Fruit fly (Drosophila melanogaster) whole organism, embryonic: ENCODE measurements around the gene LManV.
A peak's percentile ranks its signal among the peaks of the same experiment; 100 is the strongest.

Experiments
- ATbp ChIP-seq: fragments of 200-800 bp; sonication (Bioruptor generic); optimal IDR thresholded peaks from 2 replicates; lab custom pipeline; 2017; ENCODE audit warnings: missing biosample characterization, mild to moderate bottlenecking, missing genetic modification characterization, missing genetic modification reagents
- Atf6 ChIP-seq: fragments of 200-800 bp; sonication (Bioruptor generic); IDR thresholded peaks from 2 replicates; pipeline ENCODE4 v1.3.6; 2022; ENCODE audit warnings: missing biosample characterization, missing genetic modification characterization
- Awh ChIP-seq: fragments of 200-800 bp; sonication (Bioruptor generic); IDR thresholded peaks from 2 replicates; pipeline ENCODE4, ENCODE4 v1.3.6; 2022; ENCODE audit warnings: missing biosample characterization, missing genetic modification characterization
- CG10209 ChIP-seq: fragments of 200-800 bp; sonication (Bioruptor generic); optimal IDR thresholded peaks from 3 replicates; lab custom pipeline; 2017; ENCODE audit warnings: missing biosample characterization, mild to moderate bottlenecking, missing genetic modification characterization, missing genetic modification reagents
- CG10267 ChIP-seq: fragments of 200-800 bp; sonication (Bioruptor generic); optimal IDR thresholded peaks from 2 replicates; lab custom pipeline; 2018; ENCODE audit warnings: missing biosample characterization, mild to moderate bottlenecking, missing genetic modification characterization, moderate library complexity
- CG11504 ChIP-seq: fragments of 200-800 bp; sonication (Bioruptor generic); optimal IDR thresholded peaks from 3 replicates; lab custom pipeline; 2019; ENCODE audit warnings: missing biosample characterization, mild to moderate bottlenecking, missing genetic modification characterization, moderate library complexity
- CG12104 ChIP-seq: fragments of 200-800 bp; sonication (Bioruptor generic); optimal IDR thresholded peaks from 3 replicates; lab custom pipeline; 2016; ENCODE audit warnings: missing biosample characterization, missing genetic modification characterization
- CG12769 ChIP-seq: fragments of 200-800 bp; sonication (Bioruptor generic); optimal IDR thresholded peaks from 2 replicates; lab custom pipeline; 2019; ENCODE audit warnings: missing biosample characterization, mild to moderate bottlenecking, missing genetic modification characterization, moderate library complexity
- CG14014 ChIP-seq: fragments of 200-800 bp; sonication (Bioruptor generic); IDR thresholded peaks from 2 replicates; pipeline ENCODE4 v1.3.6; 2022; ENCODE audit warnings: missing biosample characterization, missing genetic modification characterization
- CG15601 ChIP-seq: fragments of 200-800 bp; sonication (Bioruptor generic); optimal IDR thresholded peaks from 3 replicates; lab custom pipeline; 2019; ENCODE audit warnings: missing biosample characterization, mild to moderate bottlenecking, missing genetic modification characterization, moderate library complexity
- CG16779 ChIP-seq: fragments of 200-800 bp; sonication (Bioruptor generic); IDR thresholded peaks from 2 replicates; pipeline ENCODE4 v1.3.6; 2022; ENCODE audit warnings: missing biosample characterization, missing genetic modification characterization
- CG17361 ChIP-seq: fragments of 200-800 bp; sonication (Bioruptor generic); IDR thresholded peaks from 3 replicates; pipeline ENCODE4 v1.3.6; 2022; ENCODE audit warnings: missing biosample characterization, missing genetic modification characterization
- CG2202 ChIP-seq: fragments of 200-800 bp; sonication (Bioruptor generic); optimal IDR thresholded peaks from 2 replicates; lab custom pipeline; 2018; ENCODE audit warnings: missing biosample characterization, mild to moderate bottlenecking, missing genetic modification characterization
- CG31388 ChIP-seq: fragments of 200-800 bp; sonication (Bioruptor generic); optimal IDR thresholded peaks from 2 replicates; lab custom pipeline; 2016; ENCODE audit warnings: missing biosample characterization, missing genetic modification characterization
- CG3281 ChIP-seq: fragments of 200-800 bp; sonication (Bioruptor generic); optimal IDR thresholded peaks from 3 replicates; lab custom pipeline; 2017; ENCODE audit warnings: missing biosample characterization, mild to moderate bottlenecking, missing genetic modification characterization
- CG3407 ChIP-seq: fragments of 200-800 bp; sonication (Bioruptor generic); optimal IDR thresholded peaks from 2 replicates; lab custom pipeline; 2018; ENCODE audit warnings: missing biosample characterization, mild to moderate bottlenecking, missing genetic modification characterization
- CG42726 ChIP-seq: fragments of 200-800 bp; sonication (Bioruptor generic); IDR thresholded peaks from 2 replicates; pipeline ENCODE4 v1.3.6; 2022; ENCODE audit warnings: missing biosample characterization, missing genetic modification characterization; ENCODE audit not compliant: partially characterized antibody
- CG6175 ChIP-seq: fragments of 200-800 bp; sonication (Bioruptor generic); IDR thresholded peaks from 3 replicates; pipeline ENCODE4 v1.3.6; 2022; ENCODE audit warnings: missing biosample characterization, missing genetic modification characterization
- CG6689 ChIP-seq: fragments of 200-800 bp; sonication (Bioruptor generic); IDR thresholded peaks from 2 replicates; pipeline ENCODE4 v1.3.6; 2022; ENCODE audit warnings: missing biosample characterization, missing genetic modification characterization
- CG7357 ChIP-seq: fragments of 200-800 bp; sonication (Bioruptor generic); IDR thresholded peaks from 3 replicates; pipeline ENCODE4 v1.3.6; 2022; ENCODE audit warnings: missing biosample characterization, missing genetic modification characterization
- CG8924 ChIP-seq: fragments of 200-800 bp; optimal IDR thresholded peaks from 3 replicates; lab custom pipeline; 2019; ENCODE audit warnings: missing biosample characterization, mild to moderate bottlenecking, missing genetic modification characterization, moderate library complexity
- CG9797 ChIP-seq: fragments of 200-800 bp; sonication (Bioruptor generic); optimal IDR thresholded peaks from 3 replicates; lab custom pipeline; 2018; ENCODE audit warnings: missing biosample characterization, mild to moderate bottlenecking, missing genetic modification characterization
- CrebB ChIP-seq: fragments of 200-800 bp; sonication (Bioruptor generic); optimal IDR thresholded peaks from 3 replicates; lab custom pipeline; 2018; ENCODE audit warnings: missing biosample characterization, mild to moderate bottlenecking, missing genetic modification characterization
- E2f1 ChIP-seq: fragments of 200-800 bp; sonication (Bioruptor generic); IDR thresholded peaks from 2 replicates; pipeline ENCODE4 v1.3.6; 2022; ENCODE audit warnings: missing biosample characterization, missing genetic modification characterization
- Gsc ChIP-seq: fragments of 200-800 bp; sonication (Bioruptor generic); IDR thresholded peaks from 2 replicates; pipeline ENCODE4 v1.3.6; 2022; ENCODE audit warnings: missing biosample characterization, missing genetic modification characterization
- Hr39 ChIP-seq: fragments of >200 bp; optimal IDR thresholded peaks from 2 replicates; lab custom pipeline; 2017
- NC2α ChIP-seq: fragments of 200-800 bp; sonication (Bioruptor generic); optimal IDR thresholded peaks from 2 replicates; lab custom pipeline; 2016; ENCODE audit warnings: missing biosample characterization, missing genetic modification characterization
- Pdp1 ChIP-seq, 2 experiments: fragments of 200-800 bp; sonication (Bioruptor generic); optimal IDR thresholded peaks; 3 replicates each; lab custom pipeline; 2016; ENCODE audit warnings: missing biosample characterization in 2 of 2, missing genetic modification characterization in 2 of 2, mild to moderate bottlenecking in 1 of 2, moderate library complexity in 1 of 2
- Tbp ChIP-seq: fragments of >200 bp; optimal IDR thresholded peaks from 2 replicates; lab custom pipeline; 2018; ENCODE audit warnings: missing biosample characterization, missing genetic modification characterization
- Trl ChIP-seq, 3 experiments: fragments of >200 bp in 2 of 3; fragments of 200-800 bp in 1 of 3; sonication (Bioruptor generic) in 1 of 3; optimal IDR thresholded peaks; 2 replicates in 1 of 3; 3 replicates in 2 of 3; lab custom pipeline; 2016 to 2017; ENCODE audit warnings: missing biosample characterization in 1 of 3, missing genetic modification characterization in 1 of 3
- Vsx1 ChIP-seq: fragments of 200-800 bp; sonication (Bioruptor generic); optimal IDR thresholded peaks from 2 replicates; lab custom pipeline; 2017; ENCODE audit warnings: missing biosample characterization, mild to moderate bottlenecking, missing genetic modification characterization, missing genetic modification reagents
- Xrp1 ChIP-seq: fragments of 200-800 bp; sonication (Bioruptor generic); IDR thresholded peaks from 2 replicates; pipeline ENCODE4 v1.3.6; 2022; ENCODE audit warnings: missing biosample characterization, missing genetic modification characterization
- al ChIP-seq: fragments of 200-800 bp; sonication (Bioruptor generic); IDR thresholded peaks from 2 replicates; pipeline ENCODE4 v1.3.6; 2022; ENCODE audit warnings: missing biosample characterization, missing genetic modification characterization
- bbx ChIP-seq: fragments of 200-800 bp; sonication (Bioruptor generic); IDR thresholded peaks from 2 replicates; pipeline ENCODE4 v1.3.6; 2022; ENCODE audit warnings: missing biosample characterization, missing genetic modification characterization; ENCODE audit not compliant: partially characterized antibody
- btn ChIP-seq: fragments of 200-800 bp; sonication (Bioruptor generic); optimal IDR thresholded peaks from 2 replicates; lab custom pipeline; 2016; ENCODE audit warnings: missing biosample characterization, missing genetic modification characterization
- chn ChIP-seq: fragments of 200-800 bp; sonication (Bioruptor generic); optimal IDR thresholded peaks from 2 replicates; lab custom pipeline; 2016; ENCODE audit warnings: missing biosample characterization, missing genetic modification characterization
- dmrt11E ChIP-seq: fragments of 200-800 bp; sonication (Bioruptor generic); optimal IDR thresholded peaks from 3 replicates; lab custom pipeline; 2018; ENCODE audit warnings: missing biosample characterization, mild to moderate bottlenecking, missing genetic modification characterization, moderate library complexity
- ewg ChIP-seq: fragments of 200-800 bp; sonication (Bioruptor generic); optimal IDR thresholded peaks from 3 replicates; lab custom pipeline; 2017; ENCODE audit warnings: mild to moderate bottlenecking, missing biosample characterization, missing genetic modification reagents, missing genetic modification characterization
- jigr1 ChIP-seq: fragments of 200-800 bp; sonication (Bioruptor generic); IDR thresholded peaks from 3 replicates; pipeline ENCODE4 v1.3.6; 2022; ENCODE audit warnings: missing biosample characterization, missing genetic modification characterization
- lmd ChIP-seq: fragments of 200-800 bp; sonication (Bioruptor generic); IDR thresholded peaks from 2 replicates; pipeline ENCODE4 v1.3.6; 2022; ENCODE audit warnings: missing biosample characterization, missing genetic modification characterization
- mam ChIP-seq: fragments of 200-800 bp; sonication (Bioruptor generic); optimal IDR thresholded peaks from 3 replicates; lab custom pipeline; 2016; ENCODE audit warnings: missing biosample characterization, missing genetic modification characterization
- nau ChIP-seq: fragments of 200-800 bp; sonication (Bioruptor generic); optimal IDR thresholded peaks from 3 replicates; lab custom pipeline; 2017; ENCODE audit warnings: missing biosample characterization, mild to moderate bottlenecking, missing genetic modification characterization, missing genetic modification reagents
- phol ChIP-seq: fragments of 200-800 bp; sonication (Bioruptor generic); optimal IDR thresholded peaks from 3 replicates; lab custom pipeline; 2018; ENCODE audit warnings: missing biosample characterization, mild to moderate bottlenecking, missing genetic modification characterization, moderate library complexity
- pnt ChIP-seq: fragments of 200-800 bp; sonication (Bioruptor generic); optimal IDR thresholded peaks from 3 replicates; lab custom pipeline; 2016; ENCODE audit warnings: missing biosample characterization, missing genetic modification characterization
- ro ChIP-seq: fragments of 200-800 bp; sonication (Bioruptor generic); IDR thresholded peaks from 2 replicates; pipeline ENCODE4 v1.3.6; 2022; ENCODE audit warnings: missing biosample characterization, missing genetic modification characterization
- run ChIP-seq: fragments of 200-800 bp; sonication (Bioruptor generic); optimal IDR thresholded peaks from 3 replicates; lab custom pipeline; 2018; ENCODE audit warnings: missing biosample characterization, mild to moderate bottlenecking, missing genetic modification characterization
- sima ChIP-seq: fragments of 200-800 bp; sonication (Bioruptor generic); optimal IDR thresholded peaks from 2 replicates; lab custom pipeline; 2016; ENCODE audit warnings: missing biosample characterization, missing genetic modification characterization
- tgo ChIP-seq: fragments of 200-800 bp; sonication (Bioruptor generic); IDR thresholded peaks from 3 replicates; pipeline ENCODE4 v1.3.6; 2022; ENCODE audit warnings: missing biosample characterization, missing genetic modification characterization
- trh ChIP-seq: fragments of 200-800 bp; sonication (Bioruptor generic); optimal IDR thresholded peaks from 2 replicates; lab custom pipeline; 2016; ENCODE audit warnings: missing biosample characterization, missing genetic modification characterization
- unc-4 ChIP-seq: fragments of 200-800 bp; sonication (Bioruptor generic); IDR thresholded peaks from 2 replicates; pipeline ENCODE4 v1.3.6; 2022; ENCODE audit warnings: missing biosample characterization, missing genetic modification characterization; ENCODE audit not compliant: partially characterized antibody

Gene LManV

dm6 chr2L:8825222-8825869 is 49.3 kb upstream of the LManV start, which contains the start of gene SoxN (continued):
- TF ChIP-seq al (GFP tag; lab: Robert Waterston, UW) (no peak), Hr39 (lab: Kevin White, UChicago) (no peak), CG17361 (GFP tag; lab: Robert Waterston, UW) (no peak), CG15601 (tag; lab: Kevin White, UChicago) (no peak), Atf6 (GFP tag; lab: Robert Waterston, UW) (no peak), sima (GFP tag; lab: Kevin White, UChicago) (no peak), tgo (GFP tag; lab: Robert Waterston, UW) (no peak), CG2202 (tag; lab: Kevin White, UChicago) (peak; percentile 7), CG11504 (tag; lab: Kevin White, UChicago) (peak; percentile 89), CG12769 (tag; lab: Kevin White, UChicago) (peak; percentile 16), jigr1 (no peak), mam (GFP tag; lab: Kevin White, UChicago) (no peak), CG3281 (GFP tag; lab: Kevin White, UChicago) (peak; percentile 16), btn (GFP tag; lab: Kevin White, UChicago) (no peak), CG31388 (GFP tag; lab: Kevin White, UChicago) (no peak), Trl (optimal IDR thresholded peaks at IDR 0.05; lab: Kevin White, UChicago) (peak in 1 of 2 experiments; percentile 18), Trl (GFP tag; optimal IDR thresholded peaks at IDR 0.05; lab: Kevin White, UChicago) (peak; percentile 19), chn (GFP tag; lab: Kevin White, UChicago) (peak; percentile 57), CG10209 (GFP tag; lab: Kevin White, UChicago) (no peak), phol (tag; lab: Kevin White, UChicago) (peak; percentile 52), pnt (GFP tag; lab: Kevin White, UChicago) (no peak), Vsx1 (GFP tag; lab: Kevin White, UChicago) (peak; percentile 81), ATbp (GFP tag; lab: Kevin White, UChicago) (no peak), CG42726 (GFP tag; lab: Robert Waterston, UW) (no peak), unc-4 (GFP tag; lab: Robert Waterston, UW) (no peak; the same call in 1 of the 2 replicates), ro (GFP tag; lab: Robert Waterston, UW) (no peak), Tbp (GFP tag; lab: Kevin White, UChicago) (no peak), run (tag; lab: Kevin White, UChicago) (peak; percentile 28), bbx (GFP tag; lab: Robert Waterston, UW) (peak; percentile 59; the same call in 1 of the 2 replicates), CG10267 (tag; lab: Kevin White, UChicago) (no peak), dmrt11E (no peak), CrebB (tag; lab: Kevin White, UChicago) (peak; percentile 52), Xrp1 (GFP tag; lab: Robert Waterston, UW) (peak; percentile 3; the same call in 1 of the 2 replicates), CG6175 (GFP tag; lab: Robert Waterston, UW) (peak; percentile 75; the same call in 2 of the 3 replicates), CG9797 (GFP tag; lab: Kevin White, UChicago) (no peak), CG12104 (GFP tag; lab: Kevin White, UChicago) (no peak), CG16779 (GFP tag; lab: Robert Waterston, UW) (peak; percentile 45; the same call in 1 of the 2 replicates), Awh (GFP tag; lab: Robert Waterston, UW) (peak; percentile 32; the same call in 1 of the 2 replicates), CG3407 (peak; percentile 100), CG6689 (GFP tag; lab: Robert Waterston, UW) (peak; percentile 31; the same call in 1 of the 2 replicates), ewg (GFP tag; lab: Kevin White, UChicago) (peak; percentile 95), CG14014 (no peak), trh (GFP tag; lab: Kevin White, UChicago) (no peak), E2f1 (GFP tag; lab: Robert Waterston, UW) (no peak), CG8924 (peak; percentile 32), nau (GFP tag; lab: Kevin White, UChicago) (no peak), NC2α (GFP tag; lab: Kevin White, UChicago) (no peak), Gsc (no peak), lmd (no peak; the same call in 1 of the 2 replicates), Pdp1 (GFP tag; optimal IDR thresholded peaks at IDR 0.05; lab: Kevin White, UChicago) (no peak), CG7357 (GFP tag; lab: Robert Waterston, UW) (no peak)
